Worm (Caenorhabditis elegans) whole organism, L1 larva: Measurements from ENCODE around the gene D1044.6.

Source experiments
- C04F5.9 ChIP-seq: sonication (generic microtip); optimal IDR thresholded peaks from 2 replicates; lab custom pipeline; 2016; ENCODE audit warnings: missing genetic modification characterization, missing compliant biosample characterization
- C16A3.4 ChIP-seq: fragments of 150-350 bp; optimal IDR thresholded peaks from 2 replicates; lab custom pipeline; 2014; ENCODE audit warnings: missing biosample characterization, missing genetic modification characterization
- aha-1 ChIP-seq: fragments of 150-350 bp; optimal IDR thresholded peaks from 2 replicates; lab custom pipeline; 2014; ENCODE audit warnings: missing biosample characterization, missing genetic modification characterization
- aly-2 ChIP-seq: fragments of 150-350 bp; optimal IDR thresholded peaks from 2 replicates; lab custom pipeline; 2014; ENCODE audit warnings: missing biosample characterization, missing genetic modification characterization
- blmp-1 ChIP-seq: fragments of 150-350 bp; optimal IDR thresholded peaks from 2 replicates; lab custom pipeline; 2014; ENCODE audit warnings: missing biosample characterization, missing genetic modification characterization
- ceh-8 ChIP-seq: fragments of 200-800 bp; sonication (Bioruptor generic); optimal IDR thresholded peaks from 2 replicates; lab custom pipeline; 2018; ENCODE audit warnings: mild to moderate bottlenecking, missing genetic modification characterization, moderate library complexity, missing compliant biosample characterization
- ceh-82 ChIP-seq, 3 experiments: fragments of 150-350 bp in 1 of 3; sonication (generic microtip) in 2 of 3; optimal IDR thresholded peaks; 2 replicates each; lab custom pipeline; 2014 to 2017; ENCODE audit warnings: missing biosample characterization in 3 of 3, missing genetic modification characterization in 3 of 3
- ceh-88 ChIP-seq: fragments of 200-800 bp; sonication (Bioruptor generic); IDR thresholded peaks from 2 replicates; pipeline ENCODE4 v1.3.6; 2022; ENCODE audit warnings: missing genetic modification characterization, missing compliant biosample characterization
- dpl-1 ChIP-seq, 3 experiments: fragments of 150-350 bp in 2 of 3; sonication (generic microtip) in 1 of 3; optimal IDR thresholded peaks; 2 replicates each; lab custom pipeline; 2014 to 2017; ENCODE audit warnings: missing biosample characterization in 3 of 3, missing genetic modification characterization in 3 of 3, missing genetic modification reagents in 3 of 3
- dsc-1 ChIP-seq: sonication (generic microtip); optimal IDR thresholded peaks from 2 replicates; lab custom pipeline; 2016; ENCODE audit warnings: mild to moderate bottlenecking, missing genetic modification characterization, missing compliant biosample characterization
- efl-1 ChIP-seq, 4 experiments: fragments of 150-350 bp; optimal IDR thresholded peaks in 3 of 4; peaks in 1 of 4; 1 replicate in 1 of 4; 2 replicates in 3 of 4; lab custom pipeline; 2014; ENCODE audit warnings: missing biosample characterization in 2 of 4, missing genetic modification characterization in 2 of 4, missing genetic modification reagents in 2 of 4
- egl-13 ChIP-seq: sonication (generic microtip); optimal IDR thresholded peaks from 2 replicates; lab custom pipeline; 2016; ENCODE audit warnings: missing genotype, missing genetic modification reagents, missing genetic modification characterization, missing compliant biosample characterization
- elt-2 ChIP-seq: sonication (generic microtip); optimal IDR thresholded peaks from 2 replicates; lab custom pipeline; 2016; ENCODE audit warnings: missing genetic modification characterization, mild to moderate bottlenecking, inconsistent platforms, missing compliant biosample characterization, missing genetic modification reagents
- elt-3 ChIP-seq, 6 experiments: fragments of 150-350 bp in 1 of 6; sonication (generic microtip); optimal IDR thresholded peaks; 2 replicates each; lab custom pipeline; 2017 to 2018; ENCODE audit warnings: missing biosample characterization in 6 of 6, missing genetic modification characterization in 6 of 6, inconsistent platforms in 1 of 6
- ets-5 ChIP-seq: fragments of 200-800 bp; sonication (Bioruptor generic); IDR thresholded peaks from 2 replicates; pipeline ENCODE4 v1.3.6; 2022; ENCODE audit warnings: missing genetic modification characterization, missing compliant biosample characterization
- fkh-4 ChIP-seq: sonication (generic microtip); optimal IDR thresholded peaks from 2 replicates; lab custom pipeline; 2016; ENCODE audit warnings: missing compliant biosample characterization, missing genetic modification characterization, borderline replicate concordance
- fkh-8 ChIP-seq: sonication (generic microtip); optimal IDR thresholded peaks from 2 replicates; lab custom pipeline; 2016; ENCODE audit warnings: mild to moderate bottlenecking, missing genetic modification characterization, missing compliant biosample characterization
- hlh-4 ChIP-seq: sonication (generic microtip); optimal IDR thresholded peaks from 2 replicates; lab custom pipeline; 2016; ENCODE audit warnings: mild to moderate bottlenecking, missing genetic modification characterization, missing compliant biosample characterization
- irx-1 ChIP-seq: sonication (generic microtip); optimal IDR thresholded peaks from 2 replicates; lab custom pipeline; 2016; ENCODE audit warnings: missing genetic modification characterization, missing compliant biosample characterization
- jun-1 ChIP-seq: fragments of 150-350 bp; optimal IDR thresholded peaks from 2 replicates; lab custom pipeline; 2014; ENCODE audit warnings: missing biosample characterization, missing genetic modification reagents, missing genetic modification characterization
- lin-14 ChIP-seq: fragments of 200-800 bp; sonication (Bioruptor generic); optimal IDR thresholded peaks from 2 replicates; lab custom pipeline; 2018; ENCODE audit warnings: mild to moderate bottlenecking, missing genetic modification characterization, moderate library complexity, missing compliant biosample characterization
- lin-15B ChIP-seq: fragments of 150-350 bp; sonication (generic microtip); optimal IDR thresholded peaks from 3 replicates; lab custom pipeline; 2014; ENCODE audit warnings: missing biosample characterization, missing genetic modification characterization
- lin-35 ChIP-seq, 2 experiments: fragments of 150-350 bp; optimal IDR thresholded peaks; 2 replicates each; lab custom pipeline; 2014; ENCODE audit warnings: missing biosample characterization in 2 of 2, missing genetic modification characterization in 2 of 2, missing genetic modification reagents in 2 of 2
- lin-39 ChIP-seq: fragments of 150-350 bp; optimal IDR thresholded peaks from 2 replicates; lab custom pipeline; 2014; ENCODE audit warnings: missing biosample characterization, missing genetic modification reagents, missing genetic modification characterization
- lsy-2 ChIP-seq, 2 experiments: fragments of 150-350 bp; optimal IDR thresholded peaks; 2 replicates each; lab custom pipeline; 2014; ENCODE audit warnings: missing biosample characterization in 2 of 2, missing genetic modification characterization in 2 of 2
- mdl-1 ChIP-seq, 2 experiments: fragments of 150-350 bp; optimal IDR thresholded peaks; 2 replicates each; lab custom pipeline; 2014 to 2017; ENCODE audit warnings: missing biosample characterization in 2 of 2, missing genetic modification characterization in 2 of 2, inconsistent platforms in 1 of 2
- mep-1 ChIP-seq: fragments of 150-350 bp; optimal IDR thresholded peaks from 2 replicates; lab custom pipeline; 2014; ENCODE audit warnings: missing biosample characterization, missing genetic modification characterization
- nhr-11 ChIP-seq: fragments of 150-350 bp; optimal IDR thresholded peaks from 2 replicates; lab custom pipeline; 2014; ENCODE audit warnings: missing biosample characterization, missing genetic modification characterization
- nhr-19 ChIP-seq: fragments of 200-800 bp; sonication (Bioruptor generic); conservative IDR thresholded peaks from 2 replicates; pipeline ENCODE4 v1.3.6; 2022; ENCODE audit warnings: missing genetic modification characterization, missing compliant biosample characterization
- nhr-20 ChIP-seq: sonication (generic microtip); optimal IDR thresholded peaks from 2 replicates; lab custom pipeline; 2016; ENCODE audit warnings: mild to moderate bottlenecking, missing genetic modification characterization, missing compliant biosample characterization
- nhr-237 ChIP-seq: fragments of 150-350 bp; optimal IDR thresholded peaks from 2 replicates; lab custom pipeline; 2014; ENCODE audit warnings: missing biosample characterization, missing genetic modification characterization
- nhr-28 ChIP-seq: fragments of 150-350 bp; optimal IDR thresholded peaks from 2 replicates; lab custom pipeline; 2014; ENCODE audit warnings: missing biosample characterization, missing genetic modification characterization
- nhr-47 ChIP-seq: sonication (generic microtip); optimal IDR thresholded peaks from 2 replicates; lab custom pipeline; 2016; ENCODE audit warnings: mild to moderate bottlenecking, missing genetic modification characterization, moderate library complexity, missing compliant biosample characterization
- nhr-71 ChIP-seq: sonication (generic microtip); optimal IDR thresholded peaks from 2 replicates; lab custom pipeline; 2016; ENCODE audit warnings: mild to moderate bottlenecking, missing genetic modification characterization, moderate library complexity, missing compliant biosample characterization
- nhr-77 ChIP-seq: fragments of 150-350 bp; optimal IDR thresholded peaks from 2 replicates; lab custom pipeline; 2014; ENCODE audit warnings: missing biosample characterization, missing genetic modification characterization
- nhr-84 ChIP-seq: sonication (generic microtip); optimal IDR thresholded peaks from 2 replicates; lab custom pipeline; 2017; ENCODE audit warnings: missing biosample characterization, missing genetic modification characterization
- nhr-85 ChIP-seq: sonication (generic microtip); peaks from one replicate; lab custom pipeline; 2016; ENCODE audit warnings: missing genetic modification characterization, inconsistent platforms, missing compliant biosample characterization
- pag-3 ChIP-seq: sonication (generic microtip); optimal IDR thresholded peaks from 2 replicates; lab custom pipeline; 2017; ENCODE audit warnings: missing genetic modification characterization, mild to moderate bottlenecking, missing compliant biosample characterization, antibody characterized with exemption, borderline replicate concordance; ENCODE audit not compliant: insufficient read depth
- pax-3 ChIP-seq: fragments of 200-800 bp; sonication (Bioruptor generic); optimal IDR thresholded peaks from 2 replicates; lab custom pipeline; 2018; ENCODE audit warnings: mild to moderate bottlenecking, missing genetic modification characterization, moderate library complexity, missing compliant biosample characterization
- skn-1 ChIP-seq: fragments of 150-350 bp; optimal IDR thresholded peaks from 2 replicates; lab custom pipeline; 2014; ENCODE audit warnings: missing biosample characterization, missing genetic modification characterization
- snu-23 ChIP-seq: sonication (generic microtip); optimal IDR thresholded peaks from 2 replicates; lab custom pipeline; 2016; ENCODE audit warnings: missing genetic modification characterization, missing compliant biosample characterization
- sox-4 ChIP-seq: sonication (generic microtip); optimal IDR thresholded peaks from 2 replicates; lab custom pipeline; 2016; ENCODE audit warnings: missing genetic modification characterization, missing compliant biosample characterization
- sup-37 ChIP-seq: fragments of 200-800 bp; sonication (Bioruptor generic); optimal IDR thresholded peaks from 2 replicates; lab custom pipeline; 2018; ENCODE audit warnings: mild to moderate bottlenecking, missing genetic modification characterization, missing compliant biosample characterization
- tbx-2 ChIP-seq: sonication (generic microtip); optimal IDR thresholded peaks from 2 replicates; lab custom pipeline; 2016; ENCODE audit warnings: missing genetic modification characterization, missing compliant biosample characterization
- tlp-1 ChIP-seq: fragments of 150-350 bp; optimal IDR thresholded peaks from 2 replicates; lab custom pipeline; 2014; ENCODE audit warnings: missing biosample characterization, missing genetic modification characterization
- unc-130 ChIP-seq: fragments of 150-350 bp; optimal IDR thresholded peaks from 2 replicates; lab custom pipeline; 2017; ENCODE audit warnings: missing biosample characterization, missing genetic modification characterization, inconsistent platforms
- unc-30 ChIP-seq: sonication (generic microtip); optimal IDR thresholded peaks from 2 replicates; lab custom pipeline; 2017; ENCODE audit warnings: missing biosample characterization, missing genetic modification characterization
- vab-15 ChIP-seq: sonication (generic microtip); optimal IDR thresholded peaks from 2 replicates; lab custom pipeline; 2017; ENCODE audit warnings: missing genotype, mild to moderate bottlenecking, missing genetic modification characterization, missing compliant biosample characterization
- xbp-1 ChIP-seq: sonication (generic microtip); optimal IDR thresholded peaks from 2 replicates; lab custom pipeline; 2016; ENCODE audit warnings: missing genetic modification characterization, missing compliant biosample characterization
- zip-4 ChIP-seq: fragments of 200-800 bp; sonication (Bioruptor generic); optimal IDR thresholded peaks from 2 replicates; lab custom pipeline; 2018; ENCODE audit warnings: mild to moderate bottlenecking, missing genetic modification characterization, moderate library complexity, missing compliant biosample characterization

Gene D1044.6

ce11 chrIII:5501358-5502287, 41.4 kb downstream of the D1044.6 start, which contains the start of gene R02F2.1 (continued):
- no peak for TF ChIP-seq ceh-8 (GFP tag; lab: Kevin White, UChicago)
- peak; percentile 52 for TF ChIP-seq nhr-19 (GFP tag; lab: Robert Waterston, UW)
- peak; percentile 78 for TF ChIP-seq snu-23 (GFP tag; lab: Kevin White, UChicago)
- TF ChIP-seq unc-130 = peak; percentile 21
- TF ChIP-seq dpl-1 (GFP tag; optimal IDR thresholded peaks at IDR 0.05; lab: Kevin White, UChicago) = peak; percentile 14 to 54 (median 50)
- no peak for TF ChIP-seq nhr-77
- no peak for TF ChIP-seq jun-1 (tag; lab: Kevin White, UChicago)
- TF ChIP-seq nhr-85 (tag; lab: Kevin White, UChicago) = peak; percentile 80
- no peak for TF ChIP-seq hlh-4
- TF ChIP-seq tlp-1 (tag; lab: Kevin White, UChicago) = no peak
- peak in 1 of 2 experiments; percentile 41 for TF ChIP-seq efl-1 (optimal IDR thresholded peaks at IDR 0.05; lab: Kevin White, UChicago)
- peak; percentile 42 to 95 for TF ChIP-seq efl-1 (GFP tag; optimal IDR thresholded peaks at IDR 0.05 in 1 of 2; lab: Kevin White, UChicago)
- peak; percentile 40 for TF ChIP-seq nhr-47 (tag; lab: Kevin White, UChicago)
- TF ChIP-seq pag-3 = no peak
- no peak for TF ChIP-seq pax-3 (tag; lab: Kevin White, UChicago)
- no peak for TF ChIP-seq vab-15 (tag; lab: Kevin White, UChicago)
- TF ChIP-seq zip-4 (GFP tag; lab: Kevin White, UChicago) = no peak
- peak; percentile 63 for TF ChIP-seq lin-14 (GFP tag; lab: Kevin White, UChicago)
- TF ChIP-seq unc-30 (tag; lab: Kevin White, UChicago) = no peak
- no peak for TF ChIP-seq aha-1
- TF ChIP-seq ceh-88 (GFP tag; lab: Robert Waterston, UW) = no peak
- TF ChIP-seq elt-2 (tag; lab: Kevin White, UChicago) = no peak
- peak in 2 of 6 experiments; percentile 19 to 58 for TF ChIP-seq elt-3 (tag; optimal IDR thresholded peaks at IDR 0.05; lab: Kevin White, UChicago)
- TF ChIP-seq fkh-8 (tag; lab: Kevin White, UChicago) = peak; percentile 69
- TF ChIP-seq C04F5.9 (tag; lab: Kevin White, UChicago) = no peak
- no peak for TF ChIP-seq lin-39 (tag; lab: Kevin White, UChicago)
- peak; percentile 24 for TF ChIP-seq C16A3.4
- TF ChIP-seq lin-15B (tag; lab: Kevin White, UChicago) = no peak
- TF ChIP-seq sup-37 (GFP tag; lab: Kevin White, UChicago) = no peak
- TF ChIP-seq nhr-28 = no peak
- peak; percentile 60 for TF ChIP-seq blmp-1 (tag; lab: Kevin White, UChicago)
- peak; percentile 16 for TF ChIP-seq skn-1 (tag; lab: Kevin White, UChicago)
- no peak for TF ChIP-seq aly-2 (tag; lab: Kevin White, UChicago)
- peak; percentile 7 to 45 for TF ChIP-seq lsy-2 (tag; optimal IDR thresholded peaks at IDR 0.05; lab: Kevin White, UChicago)
- peak; percentile 49 for TF ChIP-seq mep-1 (tag; lab: Kevin White, UChicago)
- no peak for TF ChIP-seq fkh-4
- peak; percentile 76 for TF ChIP-seq nhr-20
- peak; percentile 72 for TF ChIP-seq nhr-71 (tag; lab: Kevin White, UChicago)
- peak; percentile 21 to 87 for TF ChIP-seq lin-35 (GFP tag; optimal IDR thresholded peaks at IDR 0.05; lab: Kevin White, UChicago)

DNA sequence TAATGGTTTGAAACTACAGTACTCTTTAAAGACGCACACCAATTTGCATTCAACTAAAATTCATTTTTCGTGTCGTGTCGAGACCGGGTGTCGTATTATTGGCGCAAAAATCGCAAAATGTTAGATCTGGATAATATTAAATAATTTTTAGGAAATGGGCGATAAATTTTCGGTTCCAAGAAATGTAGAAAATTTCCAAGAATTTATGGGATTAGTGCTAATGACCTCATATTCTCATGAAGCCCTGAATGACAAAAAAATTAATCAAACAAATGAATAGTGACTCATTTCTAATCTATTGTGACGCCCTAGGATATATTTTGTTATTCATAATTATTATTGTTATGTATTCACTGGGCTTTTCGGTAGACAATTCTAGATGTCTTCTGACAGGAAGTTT, 42.2 kb downstream of the D1044.6 start:
- TF ChIP-seq xbp-1 (tag; lab: Kevin White, UChicago) (no peak), nhr-84 (tag; lab: Kevin White, UChicago) (no peak), lin-39 (tag; lab: Kevin White, UChicago) (no peak), unc-130 (no peak), vab-15 (tag; lab: Kevin White, UChicago) (no peak), zip-4 (GFP tag; lab: Kevin White, UChicago) (no peak), irx-1 (no peak), nhr-28 (no peak), ceh-88 (GFP tag; lab: Robert Waterston, UW) (no peak), lin-35 (GFP tag; optimal IDR thresholded peaks at IDR 0.05; lab: Kevin White, UChicago) (no peak), nhr-47 (tag; lab: Kevin White, UChicago) (peak; percentile 84), egl-13 (peak; percentile 30), sox-4 (peak; percentile 80), ets-5 (GFP tag; lab: Robert Waterston, UW) (no peak), nhr-237 (tag; lab: Kevin White, UChicago) (no peak), mdl-1 (tag; optimal IDR thresholded peaks at IDR 0.05; lab: Kevin White, UChicago) (no peak), tbx-2 (tag; lab: Kevin White, UChicago) (no peak), lin-15B (tag; lab: Kevin White, UChicago) (no peak), dsc-1 (tag; lab: Kevin White, UChicago) (peak; percentile 99), ceh-82 (tag; optimal IDR thresholded peaks at IDR 0.05; lab: Kevin White, UChicago) (no peak), nhr-11 (peak; percentile 56)
